Worm (Caenorhabditis elegans) whole organism, young adult: ENCODE results near the gene col-148.
A peak's percentile ranks its signal among the peaks of the same experiment; 100 is the strongest.

Source experiments
- B0019.2 ChIP-seq: fragments of 200-800 bp; sonication (Bioruptor generic); conservative IDR thresholded peaks from 2 replicates; pipeline ENCODE4 v1.3.6; 2022; ENCODE audit warnings: missing genetic modification reagents, missing genetic modification characterization, missing compliant biosample characterization
- B0261.1 ChIP-seq: sonication (generic microtip); optimal IDR thresholded peaks from 2 replicates; lab custom pipeline; 2016; ENCODE audit warnings: mild to moderate bottlenecking, missing genetic modification characterization, moderate library complexity, missing compliant biosample characterization
- D2030.7 ChIP-seq: fragments of 200-800 bp; sonication (Bioruptor generic); IDR thresholded peaks from 2 replicates; pipeline ENCODE4 v1.3.6; 2022; ENCODE audit warnings: missing genetic modification reagents, missing genetic modification characterization, missing compliant biosample characterization
- F22D6.2 ChIP-seq: sonication (generic microtip); optimal IDR thresholded peaks from 2 replicates; lab custom pipeline; 2016; ENCODE audit warnings: mild to moderate bottlenecking, missing genetic modification characterization, missing compliant biosample characterization
- F23B12.7 ChIP-seq: sonication (generic microtip); optimal IDR thresholded peaks from 2 replicates; lab custom pipeline; 2017; ENCODE audit warnings: missing genetic modification characterization, mild to moderate bottlenecking, missing compliant biosample characterization, antibody characterized with exemption, moderate library complexity; ENCODE audit not compliant: insufficient read depth
- F33H1.4 ChIP-seq: fragments of 200-800 bp; sonication (Bioruptor generic); IDR thresholded peaks from 2 replicates; pipeline ENCODE4 v1.3.6; 2022; ENCODE audit warnings: missing genetic modification reagents, missing genetic modification characterization, missing compliant biosample characterization
- F37B4.10 ChIP-seq: fragments of 200-800 bp; sonication (Bioruptor generic); IDR thresholded peaks from 2 replicates; pipeline ENCODE4 v1.3.6; 2022; ENCODE audit warnings: missing genetic modification characterization, missing compliant biosample characterization
- F39B2.1 ChIP-seq: fragments of 200-800 bp; sonication (Bioruptor generic); IDR thresholded peaks from 2 replicates; pipeline ENCODE4 v1.3.6; 2022; ENCODE audit warnings: missing genetic modification reagents, missing genetic modification characterization, missing compliant biosample characterization
- F49E8.2 ChIP-seq: sonication (generic microtip); optimal IDR thresholded peaks from 3 replicates; lab custom pipeline; 2017; ENCODE audit warnings: missing genetic modification characterization, mild to moderate bottlenecking, missing compliant biosample characterization, antibody characterized with exemption, moderate library complexity; ENCODE audit not compliant: insufficient read depth
- F57A8.1 ChIP-seq: fragments of 200-800 bp; sonication (Bioruptor generic); optimal IDR thresholded peaks from 2 replicates; lab custom pipeline; 2018; ENCODE audit warnings: mild to moderate bottlenecking, missing genetic modification characterization, moderate library complexity, missing compliant biosample characterization
- F57C9.4 ChIP-seq: sonication (generic microtip); optimal IDR thresholded peaks from 2 replicates; lab custom pipeline; 2017; ENCODE audit warnings: mild to moderate bottlenecking, missing genetic modification characterization, missing compliant biosample characterization
- T07F8.4 ChIP-seq: sonication (generic microtip); optimal IDR thresholded peaks from 2 replicates; lab custom pipeline; 2016; ENCODE audit warnings: mild to moderate bottlenecking, missing genetic modification characterization, moderate library complexity, missing compliant biosample characterization
- atf-7 ChIP-seq: sonication (generic microtip); optimal IDR thresholded peaks from 2 replicates; lab custom pipeline; 2017; ENCODE audit warnings: mild to moderate bottlenecking, missing genetic modification characterization, missing compliant biosample characterization
- attf-6 ChIP-seq: fragments of 200-800 bp; sonication (Bioruptor generic); IDR thresholded peaks from 2 replicates; pipeline ENCODE4 v1.3.6; 2022; ENCODE audit warnings: missing genetic modification reagents, missing genetic modification characterization, missing compliant biosample characterization
- bed-2 ChIP-seq: fragments of 200-800 bp; sonication (Bioruptor generic); IDR thresholded peaks from 2 replicates; pipeline ENCODE4 v1.3.6; 2022; ENCODE audit warnings: missing genetic modification reagents, missing genetic modification characterization, missing compliant biosample characterization
- ceh-27 ChIP-seq: fragments of 200-800 bp; sonication (Bioruptor generic); optimal IDR thresholded peaks from 2 replicates; lab custom pipeline; 2018; ENCODE audit warnings: mild to moderate bottlenecking, missing genetic modification characterization, moderate library complexity, missing compliant biosample characterization
- ceh-58 ChIP-seq: fragments of 200-800 bp; sonication (Bioruptor generic); IDR thresholded peaks from 2 replicates; pipeline ENCODE4 v1.3.6; 2022; ENCODE audit warnings: missing genetic modification characterization, missing compliant biosample characterization
- ceh-79 ChIP-seq: sonication (generic microtip); optimal IDR thresholded peaks from 2 replicates; lab custom pipeline; 2017; ENCODE audit warnings: mild to moderate bottlenecking, missing genetic modification characterization, missing compliant biosample characterization
- ceh-91 ChIP-seq: fragments of 200-800 bp; sonication (Bioruptor generic); IDR thresholded peaks from 2 replicates; pipeline ENCODE4 v1.3.6; 2022; ENCODE audit warnings: missing genetic modification reagents, missing genetic modification characterization, missing compliant biosample characterization
- dox-1 ChIP-seq: fragments of 200-800 bp; sonication (Bioruptor generic); IDR thresholded peaks from 2 replicates; pipeline ENCODE4 v1.3.6; 2022; ENCODE audit warnings: missing genetic modification reagents, missing genetic modification characterization, missing compliant biosample characterization
- dpl-1 ChIP-seq: fragments of 150-350 bp; optimal IDR thresholded peaks from 2 replicates; lab custom pipeline; 2014; ENCODE audit warnings: missing biosample characterization, missing genetic modification reagents, missing genetic modification characterization
- egl-18 ChIP-seq: fragments of 200-800 bp; sonication (Bioruptor generic); IDR thresholded peaks from 2 replicates; pipeline ENCODE4 v1.3.6; 2022; ENCODE audit warnings: missing genetic modification reagents, missing genetic modification characterization, missing compliant biosample characterization
- egl-44 ChIP-seq: fragments of 200-800 bp; sonication (Bioruptor generic); IDR thresholded peaks from 2 replicates; pipeline ENCODE4 v1.3.6; 2022; ENCODE audit warnings: missing genetic modification reagents, missing genetic modification characterization, missing compliant biosample characterization
- egrh-3 ChIP-seq: fragments of 200-800 bp; sonication (Bioruptor generic); IDR thresholded peaks from 2 replicates; pipeline ENCODE4 v1.3.6; 2022; ENCODE audit warnings: missing genetic modification reagents, missing genetic modification characterization, missing compliant biosample characterization
- ekl-4 ChIP-seq: fragments of 200-800 bp; sonication (Bioruptor generic); IDR thresholded peaks from 2 replicates; pipeline ENCODE4 v1.3.6; 2022; ENCODE audit warnings: missing genetic modification reagents, missing genetic modification characterization, missing compliant biosample characterization
- ets-4 ChIP-seq: fragments of 200-800 bp; sonication (Bioruptor generic); optimal IDR thresholded peaks from 2 replicates; lab custom pipeline; 2018; ENCODE audit warnings: mild to moderate bottlenecking, missing genetic modification characterization, missing compliant biosample characterization
- him-1 ChIP-seq: sonication (generic microtip); optimal IDR thresholded peaks from 2 replicates; lab custom pipeline; 2016; ENCODE audit warnings: missing genotype, missing genetic modification reagents, missing genetic modification characterization, missing compliant biosample characterization
- hmg-1.2 ChIP-seq: fragments of 200-800 bp; sonication (Bioruptor generic); IDR thresholded peaks from 2 replicates; pipeline ENCODE4 v1.3.6; 2022; ENCODE audit warnings: missing genetic modification reagents, missing genetic modification characterization, missing compliant biosample characterization
- let-526 ChIP-seq: fragments of 200-800 bp; sonication (Bioruptor generic); IDR thresholded peaks from 2 replicates; pipeline ENCODE4 v1.3.6; 2022; ENCODE audit warnings: missing genetic modification reagents, missing genetic modification characterization, missing compliant biosample characterization
- let-607 ChIP-seq, 2 experiments: fragments of 200-800 bp in 1 of 2; sonication (Bioruptor generic) in 1 of 2; sonication (generic microtip) in 1 of 2; optimal IDR thresholded peaks; 2 replicates each; lab custom pipeline; 2016 to 2018; ENCODE audit warnings: mild to moderate bottlenecking in 2 of 2, missing compliant biosample characterization in 2 of 2, missing genetic modification characterization in 2 of 2, moderate library complexity in 2 of 2, missing genotype in 1 of 2
- lin-26 ChIP-seq: fragments of 200-800 bp; sonication (Bioruptor generic); IDR thresholded peaks from 2 replicates; pipeline ENCODE4 v1.3.6; 2022; ENCODE audit warnings: missing genetic modification reagents, missing genetic modification characterization, missing compliant biosample characterization
- lin-40 ChIP-seq: sonication (generic microtip); optimal IDR thresholded peaks from 2 replicates; lab custom pipeline; 2016; ENCODE audit warnings: missing genetic modification characterization, mild to moderate bottlenecking, missing compliant biosample characterization, missing genotype, missing genetic modification reagents
- lin-54 ChIP-seq: fragments of 200-800 bp; sonication (Bioruptor generic); optimal IDR thresholded peaks from 2 replicates; lab custom pipeline; 2018; ENCODE audit warnings: mild to moderate bottlenecking, missing genetic modification characterization, missing compliant biosample characterization
- lir-1 ChIP-seq: fragments of 200-800 bp; sonication (Bioruptor generic); conservative IDR thresholded peaks from 2 replicates; pipeline ENCODE4 v1.3.6; 2022; ENCODE audit warnings: missing genetic modification reagents, missing genetic modification characterization, missing compliant biosample characterization
- mxl-1 ChIP-seq: sonication (generic microtip); optimal IDR thresholded peaks from 2 replicates; lab custom pipeline; 2016; ENCODE audit warnings: missing genetic modification characterization, missing compliant biosample characterization
- nfyb-1 ChIP-seq: fragments of 200-800 bp; sonication (Bioruptor generic); IDR thresholded peaks from 2 replicates; pipeline ENCODE4 v1.3.6; 2022; ENCODE audit warnings: missing genetic modification reagents, missing genetic modification characterization, missing compliant biosample characterization
- nhr-80 ChIP-seq: sonication (generic microtip); optimal IDR thresholded peaks from 2 replicates; lab custom pipeline; 2016; ENCODE audit warnings: missing genetic modification characterization, missing compliant biosample characterization
- nhr-90 ChIP-seq: sonication (generic microtip); optimal IDR thresholded peaks from 2 replicates; lab custom pipeline; 2016; ENCODE audit warnings: missing genotype, mild to moderate bottlenecking, missing genetic modification characterization, missing compliant biosample characterization
- repo-1 ChIP-seq: sonication (generic microtip); optimal IDR thresholded peaks from 2 replicates; lab custom pipeline; 2017; ENCODE audit warnings: mild to moderate bottlenecking, missing genetic modification characterization, missing compliant biosample characterization
- snpc-1.1 ChIP-seq: sonication (generic microtip); optimal IDR thresholded peaks from 2 replicates; lab custom pipeline; 2017; ENCODE audit warnings: missing genetic modification characterization, mild to moderate bottlenecking, missing compliant biosample characterization, antibody characterized with exemption, moderate library complexity, missing genotype, missing genetic modification reagents; ENCODE audit not compliant: insufficient read depth
- snpc-1.3 ChIP-seq: sonication (generic microtip); optimal IDR thresholded peaks from 2 replicates; lab custom pipeline; 2017; ENCODE audit warnings: missing genetic modification characterization, mild to moderate bottlenecking, missing compliant biosample characterization, antibody characterized with exemption, moderate library complexity, missing genotype, missing genetic modification reagents; ENCODE audit not compliant: insufficient read depth
- tbx-9 ChIP-seq: sonication (generic microtip); optimal IDR thresholded peaks from 2 replicates; lab custom pipeline; 2016; ENCODE audit warnings: borderline replicate concordance, missing genetic modification characterization, inconsistent platforms, missing compliant biosample characterization
- unc-62 ChIP-seq: fragments of 150-350 bp; optimal IDR thresholded peaks from 2 replicates; lab custom pipeline; 2014; ENCODE audit warnings: missing biosample characterization, missing genetic modification reagents, missing genetic modification characterization
- zfh-2 ChIP-seq: fragments of 200-800 bp; sonication (Bioruptor generic); conservative IDR thresholded peaks from 2 replicates; pipeline ENCODE4 v1.3.6; 2022; ENCODE audit warnings: missing genetic modification reagents, missing genetic modification characterization, missing compliant biosample characterization
- zim-3 ChIP-seq: sonication (generic microtip); optimal IDR thresholded peaks from 2 replicates; lab custom pipeline; 2017; ENCODE audit warnings: mild to moderate bottlenecking, missing genetic modification characterization, moderate library complexity, missing compliant biosample characterization
- ztf-18 ChIP-seq: sonication (generic microtip); optimal IDR thresholded peaks from 2 replicates; lab custom pipeline; 2016; ENCODE audit warnings: missing genotype, mild to moderate bottlenecking, missing genetic modification characterization, missing compliant biosample characterization
- ztf-28 ChIP-seq: fragments of 200-800 bp; sonication (Bioruptor generic); IDR thresholded peaks from 2 replicates; pipeline ENCODE4 v1.3.6; 2022; ENCODE audit warnings: missing genetic modification reagents, missing genetic modification characterization, missing compliant biosample characterization
- ztf-6 ChIP-seq: fragments of 200-800 bp; sonication (Bioruptor generic); IDR thresholded peaks from 2 replicates; pipeline ENCODE4 v1.3.6; 2022; ENCODE audit warnings: missing genetic modification reagents, missing genetic modification characterization, missing compliant biosample characterization

Gene col-148

ce11 chrV:10246967-10247366 is 5.4 kb downstream of the col-148 start:
- TF ChIP-seq F33H1.4 (no peak), tbx-9 (no peak), let-607 (tag; optimal IDR thresholded peaks at IDR 0.05; lab: Kevin White, UChicago) (no peak), B0261.1 (tag; lab: Kevin White, UChicago) (no peak), T07F8.4 (tag; lab: Kevin White, UChicago) (no peak), B0019.2 (GFP tag; lab: Robert Waterston, UW) (no peak), zim-3 (no peak), snpc-1.3 (no peak), ceh-27 (GFP tag; lab: Kevin White, UChicago) (no peak), snpc-1.1 (no peak), ekl-4 (GFP tag; lab: Robert Waterston, UW) (no peak), bed-2 (no peak), F39B2.1 (no peak), lin-40 (no peak), egl-44 (GFP tag; lab: Robert Waterston, UW) (0 out of 2 replicates have a peak, but pooled peaks have one; percentile 47), F37B4.10 (GFP tag; lab: Robert Waterston, UW) (no peak), ztf-18 (tag; lab: Kevin White, UChicago) (no peak), F57A8.1 (no peak), atf-7 (no peak), nfyb-1 (0 out of 2 replicates have a peak, but pooled peaks have one; percentile 25), D2030.7 (GFP tag; lab: Robert Waterston, UW) (0 out of 2 replicates have a peak, but pooled peaks have one; percentile 5), ztf-28 (GFP tag; lab: Robert Waterston, UW) (no peak; the same call in 1 of the 2 replicates), dox-1 (0 out of 2 replicates have a peak, but pooled peaks have one; percentile 9), lin-26 (GFP tag; lab: Robert Waterston, UW) (peak; percentile 44; the same call in 1 of the 2 replicates), egl-18 (GFP tag; lab: Robert Waterston, UW) (no peak), F57C9.4 (tag; lab: Kevin White, UChicago) (no peak), dpl-1 (GFP tag; lab: Kevin White, UChicago) (no peak), nhr-80 (tag; lab: Kevin White, UChicago) (no peak), hmg-1.2 (GFP tag; lab: Robert Waterston, UW) (peak; percentile 17; the same call in 1 of the 2 replicates), ets-4 (GFP tag; lab: Kevin White, UChicago) (no peak), nhr-90 (tag; lab: Kevin White, UChicago) (no peak), zfh-2 (peak; percentile 82), him-1 (no peak), attf-6 (no peak), unc-62 (no peak), ztf-6 (GFP tag; lab: Robert Waterston, UW) (no peak), F22D6.2 (tag; lab: Kevin White, UChicago) (no peak), ceh-79 (tag; lab: Kevin White, UChicago) (no peak), let-526 (GFP tag; lab: Robert Waterston, UW) (peak; percentile 10; the same call in 1 of the 2 replicates), ceh-91 (GFP tag; lab: Robert Waterston, UW) (no peak), lin-54 (GFP tag; lab: Kevin White, UChicago) (no peak), mxl-1 (tag; lab: Kevin White, UChicago) (no peak), egrh-3 (GFP tag; lab: Robert Waterston, UW) (no peak), lir-1 (GFP tag; lab: Robert Waterston, UW) (no peak), F23B12.7 (tag; lab: Kevin White, UChicago) (no peak), F49E8.2 (tag; lab: Kevin White, UChicago) (no peak), repo-1 (tag; lab: Kevin White, UChicago) (no peak), ceh-58 (GFP tag; lab: Robert Waterston, UW) (no peak)
